Fruit fly (Drosophila melanogaster) whole organism, prepupa: ENCODE measurements around the gene Grip.

ENCODE experiments used
- Blimp-1 ChIP-seq: fragments of 200-800 bp; sonication (Bioruptor generic); optimal IDR thresholded peaks from 3 replicates; lab custom pipeline; 2017; ENCODE audit warnings: missing biosample characterization, missing genetic modification characterization, mild to moderate bottlenecking, moderate library complexity, missing genetic modification reagents
- CG10631 ChIP-seq: fragments of 200-800 bp; sonication (Bioruptor generic); optimal IDR thresholded peaks from 2 replicates; lab custom pipeline; 2016; ENCODE audit warnings: missing biosample characterization, missing genetic modification characterization
- CG11294 ChIP-seq: fragments of 200-800 bp; sonication (Bioruptor generic); IDR thresholded peaks from 2 replicates; pipeline ENCODE4 v1.3.6; 2022; ENCODE audit warnings: missing biosample characterization, missing genetic modification characterization
- CG11762 ChIP-seq: fragments of 200-800 bp; sonication (Bioruptor generic); optimal IDR thresholded peaks from 3 replicates; lab custom pipeline; 2016; ENCODE audit warnings: missing biosample characterization, missing genetic modification characterization; ENCODE audit not compliant: insufficient read depth
- CG11902 ChIP-seq: fragments of 200-800 bp; sonication (Bioruptor generic); optimal IDR thresholded peaks from 3 replicates; lab custom pipeline; 2016; ENCODE audit warnings: missing biosample characterization, missing genetic modification characterization
- CG1621 ChIP-seq: fragments of 200-800 bp; sonication (Bioruptor generic); optimal IDR thresholded peaks from 3 replicates; lab custom pipeline; 2018; ENCODE audit warnings: missing biosample characterization, mild to moderate bottlenecking, missing genetic modification characterization
- CG31627 ChIP-seq: fragments of 200-800 bp; sonication (Bioruptor generic); optimal IDR thresholded peaks from 3 replicates; lab custom pipeline; 2016; ENCODE audit warnings: missing biosample characterization, missing genetic modification characterization
- CG32006 ChIP-seq: fragments of 200-800 bp; sonication (Bioruptor generic); optimal IDR thresholded peaks from 3 replicates; lab custom pipeline; 2017; ENCODE audit warnings: missing biosample characterization, mild to moderate bottlenecking, missing genetic modification characterization
- CG3919 ChIP-seq: fragments of 200-800 bp; sonication (Bioruptor generic); optimal IDR thresholded peaks from 3 replicates; lab custom pipeline; 2016; ENCODE audit warnings: missing biosample characterization, missing genetic modification characterization
- CG4318 ChIP-seq: fragments of 200-800 bp; sonication (Bioruptor generic); optimal IDR thresholded peaks from 3 replicates; lab custom pipeline; 2017; ENCODE audit warnings: missing biosample characterization, mild to moderate bottlenecking, missing genetic modification characterization
- CG6163 ChIP-seq: fragments of 200-800 bp; sonication (Bioruptor generic); IDR thresholded peaks from 3 replicates; pipeline ENCODE4 v1.3.6; 2022; ENCODE audit warnings: missing biosample characterization, missing genetic modification characterization
- CG6276 ChIP-seq: fragments of 200-800 bp; sonication (Bioruptor generic); optimal IDR thresholded peaks from 2 replicates; lab custom pipeline; 2017; ENCODE audit warnings: missing biosample characterization, mild to moderate bottlenecking, missing genetic modification characterization
- CG6792 ChIP-seq: fragments of 200-800 bp; sonication (Bioruptor generic); optimal IDR thresholded peaks from 3 replicates; lab custom pipeline; 2016; ENCODE audit warnings: missing biosample characterization, missing genetic modification characterization
- CG6808 ChIP-seq: fragments of 200-800 bp; sonication (Bioruptor generic); optimal IDR thresholded peaks from 3 replicates; lab custom pipeline; 2017; ENCODE audit warnings: missing biosample characterization, missing genetic modification characterization, mild to moderate bottlenecking, moderate library complexity, missing genetic modification reagents
- CG8319 ChIP-seq: fragments of 200-800 bp; sonication (Bioruptor generic); optimal IDR thresholded peaks from 3 replicates; lab custom pipeline; 2016; ENCODE audit warnings: missing biosample characterization, missing genetic modification characterization
- CG8632 ChIP-seq: fragments of 200-800 bp; sonication (Bioruptor generic); optimal IDR thresholded peaks from 3 replicates; lab custom pipeline; 2016; ENCODE audit warnings: missing biosample characterization, missing genetic modification characterization
- CG9139 ChIP-seq: fragments of 200-800 bp; sonication (Bioruptor generic); optimal IDR thresholded peaks from 3 replicates; lab custom pipeline; 2017; ENCODE audit warnings: missing biosample characterization, mild to moderate bottlenecking, missing genetic modification characterization
- Eip75B ChIP-seq: fragments of 200-800 bp; sonication (Bioruptor generic); optimal IDR thresholded peaks from 3 replicates; lab custom pipeline; 2016; ENCODE audit warnings: missing biosample characterization, missing genetic modification characterization
- Eip78C ChIP-seq: fragments of 200-800 bp; sonication (Bioruptor generic); peaks from one replicate; lab custom pipeline; 2016; ENCODE audit warnings: missing biosample characterization, missing genetic modification characterization
- Eip93F ChIP-seq: fragments of 200-800 bp; sonication (Bioruptor generic); optimal IDR thresholded peaks from 2 replicates; lab custom pipeline; 2016; ENCODE audit warnings: missing biosample characterization, mild to moderate bottlenecking, missing genetic modification characterization
- Ets96B ChIP-seq: fragments of 200-800 bp; optimal IDR thresholded peaks from 2 replicates; lab custom pipeline; 2019; ENCODE audit warnings: missing biosample characterization, mild to moderate bottlenecking, missing genetic modification characterization, moderate library complexity
- Gug ChIP-seq: fragments of 200-800 bp; sonication (Bioruptor generic); IDR thresholded peaks from 2 replicates; pipeline ENCODE4 v1.3.6; 2022; ENCODE audit warnings: missing biosample characterization, missing genetic modification characterization
- Hr38 ChIP-seq: sonication (Bioruptor generic); optimal IDR thresholded peaks from 2 replicates; lab custom pipeline; 2016; ENCODE audit warnings: missing biosample characterization, missing genetic modification characterization
- Hr39 ChIP-seq: fragments of 200-800 bp; sonication (Bioruptor generic); optimal IDR thresholded peaks from 2 replicates; lab custom pipeline; 2016; ENCODE audit warnings: missing biosample characterization, missing genetic modification characterization
- Hr4 ChIP-seq: fragments of 200-800 bp; sonication (Bioruptor generic); optimal IDR thresholded peaks from 3 replicates; lab custom pipeline; 2016; ENCODE audit warnings: missing biosample characterization, missing genetic modification characterization
- Met ChIP-seq: fragments of 200-800 bp; sonication (Bioruptor generic); optimal IDR thresholded peaks from 3 replicates; lab custom pipeline; 2016; ENCODE audit warnings: missing biosample characterization, missing genetic modification characterization
- OdsH ChIP-seq: fragments of 200-800 bp; sonication (Bioruptor generic); optimal IDR thresholded peaks from 3 replicates; lab custom pipeline; 2016; ENCODE audit warnings: missing biosample characterization, missing genetic modification characterization
- Smox ChIP-seq: fragments of 200-800 bp; sonication (Bioruptor generic); optimal IDR thresholded peaks from 3 replicates; lab custom pipeline; 2016; ENCODE audit warnings: missing biosample characterization, missing genetic modification characterization
- Sox102F ChIP-seq: fragments of 200-800 bp; sonication (Bioruptor generic); optimal IDR thresholded peaks from 2 replicates; lab custom pipeline; 2016; ENCODE audit warnings: missing biosample characterization, mild to moderate bottlenecking, missing genetic modification characterization
- Sox14 ChIP-seq: fragments of 200-800 bp; sonication (Bioruptor generic); optimal IDR thresholded peaks from 3 replicates; lab custom pipeline; 2016; ENCODE audit warnings: missing biosample characterization, missing genetic modification characterization
- Sox15 ChIP-seq: fragments of 200-800 bp; sonication (Bioruptor generic); optimal IDR thresholded peaks from 3 replicates; lab custom pipeline; 2016; ENCODE audit warnings: missing biosample characterization, missing genetic modification characterization
- achi ChIP-seq: fragments of 200-800 bp; sonication (Bioruptor generic); optimal IDR thresholded peaks from 3 replicates; lab custom pipeline; 2016; ENCODE audit warnings: missing biosample characterization, missing genetic modification characterization
- acj6 ChIP-seq: fragments of 200-800 bp; sonication (Bioruptor generic); optimal IDR thresholded peaks from 3 replicates; lab custom pipeline; 2016; ENCODE audit warnings: missing biosample characterization, missing genetic modification characterization
- cyc ChIP-seq: fragments of 200-800 bp; sonication (Bioruptor generic); optimal IDR thresholded peaks from 3 replicates; lab custom pipeline; 2016; ENCODE audit warnings: missing biosample characterization, missing genetic modification characterization
- dac ChIP-seq: fragments of 200-800 bp; sonication (Bioruptor generic); optimal IDR thresholded peaks from 2 replicates; lab custom pipeline; 2017; ENCODE audit warnings: missing biosample characterization, mild to moderate bottlenecking, missing genetic modification characterization
- dsx ChIP-seq: fragments of 200-800 bp; optimal IDR thresholded peaks from 3 replicates; lab custom pipeline; 2019; ENCODE audit warnings: missing biosample characterization, mild to moderate bottlenecking, missing genetic modification characterization, moderate library complexity; ENCODE audit not compliant: poor library complexity, severe bottlenecking
- esn ChIP-seq: fragments of 200-800 bp; sonication (Bioruptor generic); optimal IDR thresholded peaks from 2 replicates; lab custom pipeline; 2016; ENCODE audit warnings: missing biosample characterization, mild to moderate bottlenecking, missing genetic modification characterization, moderate library complexity
- fd85E ChIP-seq: fragments of 200-800 bp; sonication (Bioruptor generic); optimal IDR thresholded peaks from 3 replicates; lab custom pipeline; 2016; ENCODE audit warnings: missing biosample characterization, missing genetic modification characterization
- lz ChIP-seq: fragments of 200-800 bp; sonication (Bioruptor generic); optimal IDR thresholded peaks from 3 replicates; lab custom pipeline; 2016; ENCODE audit warnings: missing biosample characterization, missing genetic modification characterization
- net ChIP-seq: fragments of 200-800 bp; sonication (Bioruptor generic); optimal IDR thresholded peaks from 3 replicates; lab custom pipeline; 2016; ENCODE audit warnings: missing biosample characterization, missing genetic modification characterization
- pdm3 ChIP-seq: fragments of 200-800 bp; sonication (Bioruptor generic); optimal IDR thresholded peaks from 3 replicates; lab custom pipeline; 2016; ENCODE audit warnings: missing biosample characterization, missing genetic modification characterization
- salr ChIP-seq, 2 experiments: fragments of 200-800 bp; sonication (Bioruptor generic); optimal IDR thresholded peaks; 3 replicates each; lab custom pipeline; 2016 to 2018; ENCODE audit warnings: missing biosample characterization in 2 of 2, missing genetic modification characterization in 2 of 2, mild to moderate bottlenecking in 1 of 2
- spab ChIP-seq: fragments of 200-800 bp; sonication (Bioruptor generic); optimal IDR thresholded peaks from 2 replicates; lab custom pipeline; 2017; ENCODE audit warnings: missing biosample characterization, mild to moderate bottlenecking, missing genetic modification characterization, missing genetic modification reagents
- ss ChIP-seq, 2 experiments: fragments of 200-800 bp; sonication (Bioruptor generic); optimal IDR thresholded peaks; 2 replicates in 1 of 2; 3 replicates in 1 of 2; lab custom pipeline; 2017 to 2018; ENCODE audit warnings: mild to moderate bottlenecking in 2 of 2, missing biosample characterization in 2 of 2, missing genetic modification characterization in 2 of 2, moderate library complexity in 1 of 2
- svp ChIP-seq: fragments of 200-800 bp; sonication (Bioruptor generic); peaks from one replicate; lab custom pipeline; 2016; ENCODE audit warnings: missing biosample characterization, missing genetic modification characterization
- topi ChIP-seq: fragments of 200-800 bp; sonication (Bioruptor generic); optimal IDR thresholded peaks from 3 replicates; lab custom pipeline; 2016; ENCODE audit warnings: missing biosample characterization, missing genetic modification characterization
- vri ChIP-seq: fragments of 200-800 bp; sonication (Bioruptor generic); optimal IDR thresholded peaks from 3 replicates; lab custom pipeline; 2016; ENCODE audit warnings: missing biosample characterization, mild to moderate bottlenecking, missing genetic modification characterization

Grip gene

dm6 chrX:6000747-6001426, 34.8 kb downstream of the Grip start, which contains the start of gene CG4766 (continued):
- TF ChIP-seq Ets96B (tag; lab: Kevin White, UChicago) (peak; percentile 88), Gug (peak; percentile 73), cyc (GFP tag; lab: Kevin White, UChicago) (peak; percentile 82), salr (GFP tag; optimal IDR thresholded peaks at IDR 0.05; lab: Kevin White, UChicago) (peak; percentile 42 to 83), Met (GFP tag; lab: Kevin White, UChicago) (peak; percentile 91), spab (GFP tag; lab: Kevin White, UChicago) (peak; percentile 73), Hr4 (GFP tag; lab: Kevin White, UChicago) (peak; percentile 88), OdsH (GFP tag; lab: Kevin White, UChicago) (peak; percentile 86), Eip93F (GFP tag; lab: Kevin White, UChicago) (peak; percentile 23), dsx (peak; percentile 56), CG11762 (peak; percentile 83), Eip75B (peak; percentile 93), pdm3 (GFP tag; lab: Kevin White, UChicago) (peak; percentile 85), achi (GFP tag; lab: Kevin White, UChicago) (peak; percentile 82), CG6163 (GFP tag; lab: Robert Waterston, UW) (peak; percentile 84; the same call in 2 of the 3 replicates), fd85E (GFP tag; lab: Kevin White, UChicago) (peak; percentile 36), ss (GFP tag; optimal IDR thresholded peaks at IDR 0.05; lab: Kevin White, UChicago) (peak; percentile 56 to 81), CG11294 (GFP tag; lab: Robert Waterston, UW) (peak; percentile 61; the same call in 1 of the 2 replicates)

dm6 chrX:6003830-6004229, 37.8 kb downstream of the Grip start:
- TF ChIP-seq CG9139 (GFP tag; lab: Kevin White, UChicago) (peak; percentile 58), Sox102F (no peak), CG6792 (GFP tag; lab: Kevin White, UChicago) (peak; percentile 2), Eip78C (peak; percentile 63), dac (GFP tag; lab: Kevin White, UChicago) (no peak), Eip75B (no peak), CG6276 (GFP tag; lab: Kevin White, UChicago) (no peak), CG3919 (peak; percentile 31), Smox (GFP tag; lab: Kevin White, UChicago) (no peak), CG31627 (no peak), cyc (GFP tag; lab: Kevin White, UChicago) (no peak), CG6163 (GFP tag; lab: Robert Waterston, UW) (peak; percentile 66; the same call in 2 of the 3 replicates), Ets96B (tag; lab: Kevin White, UChicago) (peak; percentile 66), CG1621 (tag; lab: Kevin White, UChicago) (no peak), topi (no peak), fd85E (GFP tag; lab: Kevin White, UChicago) (no peak), Hr38 (GFP tag; lab: Kevin White, UChicago) (no peak), Sox15 (GFP tag; lab: Kevin White, UChicago) (no peak), Hr39 (no peak), CG8319 (GFP tag; lab: Kevin White, UChicago) (no peak), esn (GFP tag; lab: Kevin White, UChicago) (peak; percentile 8), salr (GFP tag; optimal IDR thresholded peaks at IDR 0.05; lab: Kevin White, UChicago) (no peak), Sox14 (GFP tag; lab: Kevin White, UChicago) (no peak), CG6808 (GFP tag; lab: Kevin White, UChicago) (peak; percentile 56), ss (GFP tag; optimal IDR thresholded peaks at IDR 0.05; lab: Kevin White, UChicago) (peak in 1 of 2 experiments; percentile 51), Hr4 (GFP tag; lab: Kevin White, UChicago) (no peak), acj6 (peak; percentile 35), CG11294 (GFP tag; lab: Robert Waterston, UW) (no peak), CG10631 (GFP tag; lab: Kevin White, UChicago) (peak; percentile 57), CG8632 (GFP tag; lab: Kevin White, UChicago) (peak; percentile 36), dsx (peak; percentile 54), Gug (no peak), CG32006 (peak; percentile 44), svp (GFP tag; lab: Kevin White, UChicago) (peak; percentile 52), CG4318 (GFP tag; lab: Kevin White, UChicago) (no peak), Blimp-1 (GFP tag; lab: Kevin White, UChicago) (no peak), CG11902 (no peak), vri (GFP tag; lab: Kevin White, UChicago) (no peak), lz (GFP tag; lab: Kevin White, UChicago) (no peak), net (GFP tag; lab: Kevin White, UChicago) (no peak), pdm3 (GFP tag; lab: Kevin White, UChicago) (peak; percentile 5)
